Fruit fly (Drosophila melanogaster): ENCODE data around the gene Oga.

The Oga gene

dm6 chr3R:21203660-21204499 is 15.0 kb upstream of the Oga start:
- TF ChIP-seq CG12605 (GFP tag; IDR thresholded peaks at IDR 0.05) (peak; percentile 61), CG17806 (tag; optimal IDR thresholded peaks at IDR 0.05) (no peak), Ets98B (GFP tag; IDR thresholded peaks at IDR 0.05) (peak; percentile 44; the same call in 1 of the 2 replicates)

dm6 chr3R:21204500-21205167 is 14.2 kb upstream of the Oga start:
- no peak for TF ChIP-seq CG13204 (GFP tag; optimal IDR thresholded peaks at IDR 0.05)
- TF ChIP-seq CG12605 (GFP tag; IDR thresholded peaks at IDR 0.05): peak; percentile 73
- peak; percentile 78 for TF ChIP-seq rn (GFP tag; IDR thresholded peaks at IDR 0.05)
- TF ChIP-seq Snoo (tag; optimal IDR thresholded peaks at IDR 0.05): peak; percentile 65
- peak; percentile 90 for TF ChIP-seq CG34367 (tag; optimal IDR thresholded peaks at IDR 0.05)
- TF ChIP-seq CG9948 (tag; optimal IDR thresholded peaks at IDR 0.05): peak; percentile 91
- peak; percentile 93 for TF ChIP-seq Pif1A (GFP tag; optimal IDR thresholded peaks at IDR 0.05)
- TF ChIP-seq CG8159 (tag; optimal IDR thresholded peaks at IDR 0.05): peak; percentile 98
- TF ChIP-seq CG32121 (GFP tag; IDR thresholded peaks at IDR 0.05): peak; percentile 93
- peak; percentile 92 for TF ChIP-seq CG17806 (tag; optimal IDR thresholded peaks at IDR 0.05)
- TF ChIP-seq CG8301 (tag; optimal IDR thresholded peaks at IDR 0.05): peak; percentile 97
- TF ChIP-seq D1 (tag; optimal IDR thresholded peaks at IDR 0.05): peak; percentile 92
- TF ChIP-seq gl (tag; optimal IDR thresholded peaks at IDR 0.05): peak; percentile 79
- peak; percentile 66 for TF ChIP-seq EcR (GFP tag; optimal IDR thresholded peaks at IDR 0.05)
- TF ChIP-seq CG14655 (GFP tag; optimal IDR thresholded peaks at IDR 0.05): peak; percentile 97
- peak; percentile 91 for TF ChIP-seq CG4496 (GFP tag; IDR thresholded peaks at IDR 0.05)
- peak; percentile 86 for TF ChIP-seq fd96Ca (GFP tag; IDR thresholded peaks at IDR 0.05)
- TF ChIP-seq Pif1B (GFP tag; optimal IDR thresholded peaks at IDR 0.05): peak; percentile 90
- peak; percentile 92 for TF ChIP-seq CG15710 (tag; optimal IDR thresholded peaks at IDR 0.05)
- peak; percentile 91 for TF ChIP-seq Ets98B (GFP tag; IDR thresholded peaks at IDR 0.05)
- TF ChIP-seq CG10348 (GFP tag; IDR thresholded peaks at IDR 0.05): peak; percentile 73; the same call in 1 of the 2 replicates

- peak; percentile 70 for TF ChIP-seq CG15710 (tag; optimal IDR thresholded peaks at IDR 0.05)
- TF ChIP-seq CG13204 (GFP tag; optimal IDR thresholded peaks at IDR 0.05): peak; percentile 99
- no peak for TF ChIP-seq gl (tag; optimal IDR thresholded peaks at IDR 0.05)
- no peak for TF ChIP-seq CG8159 (tag; optimal IDR thresholded peaks at IDR 0.05)
- peak; percentile 50; the same call in 1 of the 2 replicates for TF ChIP-seq CG10348 (GFP tag; IDR thresholded peaks at IDR 0.05)
- peak; percentile 80 for TF ChIP-seq CG32121 (GFP tag; IDR thresholded peaks at IDR 0.05)
- TF ChIP-seq CG8301 (tag; optimal IDR thresholded peaks at IDR 0.05): peak; percentile 85
- peak; percentile 83 for TF ChIP-seq Pif1A (GFP tag; optimal IDR thresholded peaks at IDR 0.05)
- peak; percentile 17 for TF ChIP-seq Snoo (tag; optimal IDR thresholded peaks at IDR 0.05)
- TF ChIP-seq Ets98B (GFP tag; IDR thresholded peaks at IDR 0.05): peak; percentile 86
- TF ChIP-seq CG14655 (GFP tag; optimal IDR thresholded peaks at IDR 0.05): peak; percentile 92
- TF ChIP-seq fd96Ca (GFP tag; IDR thresholded peaks at IDR 0.05): peak; percentile 95
- TF ChIP-seq CG34367 (tag; optimal IDR thresholded peaks at IDR 0.05): peak; percentile 51
- no peak for TF ChIP-seq D1 (tag; optimal IDR thresholded peaks at IDR 0.05)
- peak; percentile 73 for TF ChIP-seq CG17806 (tag; optimal IDR thresholded peaks at IDR 0.05)
- TF ChIP-seq CG12605 (GFP tag; IDR thresholded peaks at IDR 0.05): peak; percentile 70
- peak; percentile 47 for TF ChIP-seq Pif1B (GFP tag; optimal IDR thresholded peaks at IDR 0.05)
- peak; percentile 90 for TF ChIP-seq CG4496 (GFP tag; IDR thresholded peaks at IDR 0.05)
- peak; percentile 81 for TF ChIP-seq rn (GFP tag; IDR thresholded peaks at IDR 0.05)
- peak; percentile 99 for TF ChIP-seq EcR (GFP tag; optimal IDR thresholded peaks at IDR 0.05)
- TF ChIP-seq CG9948 (tag; optimal IDR thresholded peaks at IDR 0.05): peak; percentile 69
Observed at dm6 chr3R:21205680-21206326, 13.1 kb upstream of the Oga start.

DNA sequence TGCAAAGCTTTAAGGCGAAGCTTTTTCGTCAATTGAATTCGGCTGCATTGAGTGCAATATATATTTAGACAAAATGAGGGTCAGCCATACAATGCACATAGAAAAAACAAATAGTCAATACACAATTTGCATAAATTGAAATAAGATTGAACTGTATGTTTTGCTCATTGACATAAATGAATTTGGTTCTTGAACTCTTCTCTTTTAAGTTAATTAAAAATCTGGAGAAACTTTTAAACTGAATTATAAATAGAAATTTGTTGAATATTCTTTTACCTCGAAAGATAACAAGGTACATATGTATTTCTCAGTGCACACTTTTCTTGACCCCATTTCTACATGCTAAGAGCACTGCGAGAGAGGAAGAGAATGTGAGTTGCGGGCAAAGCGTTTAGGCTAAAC is 12.5 kb upstream of the Oga start:
- no peak for TF ChIP-seq Snoo (tag; optimal IDR thresholded peaks at IDR 0.05)
- peak; percentile 2 for TF ChIP-seq Ets98B (GFP tag; IDR thresholded peaks at IDR 0.05)
- peak; percentile 18 for TF ChIP-seq CG17806 (tag; optimal IDR thresholded peaks at IDR 0.05)
- TF ChIP-seq CG13204 (GFP tag; optimal IDR thresholded peaks at IDR 0.05): no peak
- TF ChIP-seq CG8159 (tag; optimal IDR thresholded peaks at IDR 0.05): no peak
- no peak for TF ChIP-seq gl (tag; optimal IDR thresholded peaks at IDR 0.05)
- TF ChIP-seq rn (GFP tag; IDR thresholded peaks at IDR 0.05): 0 out of 2 replicates have a peak, but pooled peaks have one; percentile 11
- TF ChIP-seq CG32121 (GFP tag; IDR thresholded peaks at IDR 0.05): peak; percentile 50
- no peak; the same call in 1 of the 3 replicates for TF ChIP-seq CG4496 (GFP tag; IDR thresholded peaks at IDR 0.05)
- peak; percentile 14 for TF ChIP-seq Pif1A (GFP tag; optimal IDR thresholded peaks at IDR 0.05)
- no peak for TF ChIP-seq CG12605 (GFP tag; IDR thresholded peaks at IDR 0.05)
- peak; percentile 65 for TF ChIP-seq CG8301 (tag; optimal IDR thresholded peaks at IDR 0.05)

DNA sequence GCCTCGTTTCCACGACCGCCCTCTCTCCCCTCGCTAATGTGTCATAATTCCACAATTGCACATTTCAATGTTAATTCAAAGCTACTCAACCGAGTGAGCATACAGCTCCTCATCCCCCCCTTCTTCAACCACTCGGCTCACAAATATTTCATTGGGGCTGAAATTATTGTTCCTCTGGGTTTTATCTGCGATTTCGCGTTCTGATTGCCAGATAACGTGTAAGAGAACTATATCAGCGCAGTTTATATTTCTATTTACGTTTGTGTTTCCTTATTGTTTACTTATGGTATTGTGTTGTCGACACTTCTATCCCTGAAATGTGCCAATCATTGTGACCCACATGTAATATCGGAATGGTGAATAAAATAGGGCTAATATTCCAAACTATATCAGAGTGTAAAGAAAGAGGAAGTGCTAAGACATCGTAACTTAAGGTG is 12.1 kb upstream of the Oga start:
- TF ChIP-seq fd96Ca (GFP tag; IDR thresholded peaks at IDR 0.05): no peak
- no peak for TF ChIP-seq CG13204 (GFP tag; optimal IDR thresholded peaks at IDR 0.05)
- TF ChIP-seq CG34367 (tag; optimal IDR thresholded peaks at IDR 0.05): no peak
- no peak for TF ChIP-seq rn (GFP tag; IDR thresholded peaks at IDR 0.05)
- TF ChIP-seq CG8159 (tag; optimal IDR thresholded peaks at IDR 0.05): no peak
- no peak for TF ChIP-seq Pif1A (GFP tag; optimal IDR thresholded peaks at IDR 0.05)
- TF ChIP-seq CG17806 (tag; optimal IDR thresholded peaks at IDR 0.05): no peak
- no peak for TF ChIP-seq Pif1B (GFP tag; optimal IDR thresholded peaks at IDR 0.05)
- no peak for TF ChIP-seq CG10348 (GFP tag; IDR thresholded peaks at IDR 0.05)
- TF ChIP-seq Ets98B (GFP tag; IDR thresholded peaks at IDR 0.05): no peak
- no peak for TF ChIP-seq CG4496 (GFP tag; IDR thresholded peaks at IDR 0.05)
- no peak for TF ChIP-seq CG9948 (tag; optimal IDR thresholded peaks at IDR 0.05)
- TF ChIP-seq D1 (tag; optimal IDR thresholded peaks at IDR 0.05): no peak
- no peak for TF ChIP-seq CG14655 (GFP tag; optimal IDR thresholded peaks at IDR 0.05)
- TF ChIP-seq CG15710 (tag; optimal IDR thresholded peaks at IDR 0.05): no peak
- TF ChIP-seq EcR (GFP tag; optimal IDR thresholded peaks at IDR 0.05): no peak
- no peak for TF ChIP-seq gl (tag; optimal IDR thresholded peaks at IDR 0.05)
- TF ChIP-seq CG8301 (tag; optimal IDR thresholded peaks at IDR 0.05): no peak
